Fruit fly (Drosophila melanogaster) whole organism, embryonic: Measurements from ENCODE around the gene SamDC.

Source experiments
- Bdp1 ChIP-seq: fragments of 200-800 bp; sonication (Bioruptor generic); optimal IDR thresholded peaks from 3 replicates; lab custom pipeline; 2016; ENCODE audit warnings: missing biosample characterization, missing genetic modification characterization
- CG10274 ChIP-seq: fragments of 200-800 bp; sonication (Bioruptor generic); optimal IDR thresholded peaks from 3 replicates; lab custom pipeline; 2017; ENCODE audit warnings: missing biosample characterization, mild to moderate bottlenecking, missing genetic modification characterization
- CG11723 ChIP-seq: fragments of 200-800 bp; sonication (Bioruptor generic); optimal IDR thresholded peaks from 2 replicates; lab custom pipeline; 2017; ENCODE audit warnings: missing biosample characterization, mild to moderate bottlenecking, missing genetic modification characterization
- CG13894 ChIP-seq: fragments of 200-800 bp; sonication (Bioruptor generic); optimal IDR thresholded peaks from 3 replicates; lab custom pipeline; 2018; ENCODE audit warnings: missing biosample characterization, mild to moderate bottlenecking, missing genetic modification characterization, moderate library complexity
- CG15479 ChIP-seq: fragments of 200-800 bp; sonication (Bioruptor generic); optimal IDR thresholded peaks from 3 replicates; lab custom pipeline; 2019; ENCODE audit warnings: missing biosample characterization, mild to moderate bottlenecking, missing genetic modification characterization, moderate library complexity
- CG16863 ChIP-seq: fragments of 200-800 bp; sonication (Bioruptor generic); optimal IDR thresholded peaks from 3 replicates; lab custom pipeline; 2016; ENCODE audit warnings: missing biosample characterization, missing genetic modification characterization
- CG2202 ChIP-seq: fragments of 200-800 bp; sonication (Bioruptor generic); optimal IDR thresholded peaks from 2 replicates; lab custom pipeline; 2018; ENCODE audit warnings: missing biosample characterization, mild to moderate bottlenecking, missing genetic modification characterization
- CG30403 ChIP-seq: fragments of 200-800 bp; sonication (Bioruptor generic); optimal IDR thresholded peaks from 3 replicates; lab custom pipeline; 2016; ENCODE audit warnings: missing biosample characterization, missing genetic modification characterization
- CG3065 ChIP-seq: fragments of 200-800 bp; sonication (Bioruptor generic); optimal IDR thresholded peaks from 2 replicates; lab custom pipeline; 2016; ENCODE audit warnings: missing biosample characterization, missing genetic modification characterization
- CG31388 ChIP-seq: fragments of 200-800 bp; sonication (Bioruptor generic); optimal IDR thresholded peaks from 2 replicates; lab custom pipeline; 2016; ENCODE audit warnings: missing biosample characterization, missing genetic modification characterization
- CG31441 ChIP-seq: fragments of 200-800 bp; sonication (Bioruptor generic); IDR thresholded peaks from 2 replicates; pipeline ENCODE4 v1.3.6; 2022; ENCODE audit warnings: missing biosample characterization, missing genetic modification characterization
- CG3163 ChIP-seq: fragments of 200-800 bp; sonication (Bioruptor generic); optimal IDR thresholded peaks from 3 replicates; lab custom pipeline; 2016; ENCODE audit warnings: missing biosample characterization, missing genetic modification characterization
- CG34376 ChIP-seq: fragments of 200-800 bp; sonication (Bioruptor generic); optimal IDR thresholded peaks from 2 replicates; lab custom pipeline; 2018; ENCODE audit warnings: missing biosample characterization, mild to moderate bottlenecking, missing genetic modification characterization
- CG8290 ChIP-seq, 3 experiments: fragments of 200-800 bp; sonication (Bioruptor generic); optimal IDR thresholded peaks; 2 replicates each; lab custom pipeline; 2016 to 2019; ENCODE audit warnings: missing biosample characterization in 3 of 3, missing genetic modification characterization in 3 of 3, mild to moderate bottlenecking in 2 of 3, moderate library complexity in 1 of 3
- CG8944 ChIP-seq: fragments of 200-800 bp; sonication (Bioruptor generic); optimal IDR thresholded peaks from 3 replicates; lab custom pipeline; 2016; ENCODE audit warnings: missing biosample characterization, missing genetic modification characterization
- Dll ChIP-seq: fragments of 200-800 bp; sonication (Bioruptor generic); IDR thresholded peaks from 4 replicates; pipeline ENCODE4 v1.3.6; 2022; ENCODE audit warnings: missing biosample characterization, missing genetic modification characterization; ENCODE audit not compliant: partially characterized antibody
- Drgx ChIP-seq: fragments of 200-800 bp; sonication (Bioruptor generic); IDR thresholded peaks from 2 replicates; pipeline ENCODE4 v1.3.6; 2022; ENCODE audit warnings: missing biosample characterization, missing genetic modification characterization
- Eip74EF ChIP-seq, 2 experiments: fragments of 200-800 bp in 1 of 2; fragments of >200 bp in 1 of 2; sonication (Bioruptor generic) in 1 of 2; optimal IDR thresholded peaks; 2 replicates each; lab custom pipeline; 2017 to 2019; ENCODE audit warnings: missing biosample characterization in 2 of 2, missing genetic modification characterization in 2 of 2, mild to moderate bottlenecking in 1 of 2, moderate library complexity in 1 of 2
- HHEX ChIP-seq: fragments of 200-800 bp; sonication (Bioruptor generic); optimal IDR thresholded peaks from 3 replicates; lab custom pipeline; 2017; ENCODE audit warnings: missing biosample characterization, mild to moderate bottlenecking, missing genetic modification characterization, missing genetic modification reagents
- Hr78 ChIP-seq, 2 experiments: fragments of 200-800 bp in 1 of 2; fragments of >200 bp in 1 of 2; sonication (Bioruptor generic) in 1 of 2; optimal IDR thresholded peaks; 2 replicates each; lab custom pipeline; 2017 to 2019; ENCODE audit warnings: missing biosample characterization in 2 of 2, missing genetic modification characterization in 2 of 2, mild to moderate bottlenecking in 1 of 2, moderate library complexity in 1 of 2
- Lim3 ChIP-seq: fragments of 200-800 bp; sonication (Bioruptor generic); IDR thresholded peaks from 2 replicates; pipeline ENCODE4 v1.3.6; 2022; ENCODE audit warnings: missing biosample characterization, missing genetic modification characterization
- Med ChIP-seq: fragments of 200-800 bp; sonication (Bioruptor generic); peaks from one replicate; lab custom pipeline; 2016; ENCODE audit warnings: missing biosample characterization, missing genetic modification characterization, mild to moderate bottlenecking, inconsistent platforms, moderate library complexity
- NFAT ChIP-seq: fragments of 200-800 bp; sonication (Bioruptor generic); IDR thresholded peaks from 2 replicates; pipeline ENCODE4 v1.3.6; 2022; ENCODE audit warnings: missing biosample characterization, missing genetic modification characterization
- az2 ChIP-seq: fragments of 200-800 bp; sonication (Bioruptor generic); optimal IDR thresholded peaks from 3 replicates; lab custom pipeline; 2016; ENCODE audit warnings: missing biosample characterization, missing genetic modification characterization
- cato ChIP-seq: fragments of 200-800 bp; sonication (Bioruptor generic); optimal IDR thresholded peaks from 2 replicates; lab custom pipeline; 2016; ENCODE audit warnings: missing biosample characterization, missing genetic modification characterization, borderline replicate concordance
- chinmo ChIP-seq: fragments of 200-800 bp; sonication (Bioruptor generic); IDR thresholded peaks from 4 replicates; pipeline ENCODE4 v1.3.6; 2022; ENCODE audit warnings: missing biosample characterization, missing genetic modification characterization; ENCODE audit not compliant: partially characterized antibody
- eve ChIP-seq, 2 experiments: fragments of >200 bp; optimal IDR thresholded peaks; 2 replicates each; lab custom pipeline; 2017; ENCODE audit warnings: missing biosample characterization in 2 of 2, missing genetic modification characterization in 2 of 2
- exex ChIP-seq: fragments of 200-800 bp; sonication (Bioruptor generic); optimal IDR thresholded peaks from 4 replicates; lab custom pipeline; 2018; ENCODE audit warnings: missing biosample characterization, mild to moderate bottlenecking, missing genetic modification characterization, moderate library complexity
- grn ChIP-seq: fragments of 200-800 bp; sonication (Bioruptor generic); optimal IDR thresholded peaks from 3 replicates; lab custom pipeline; 2017; ENCODE audit warnings: missing biosample characterization, missing genetic modification characterization
- gsb ChIP-seq: fragments of 200-800 bp; sonication (Bioruptor generic); IDR thresholded peaks from 2 replicates; pipeline ENCODE4 v1.3.6; 2022; ENCODE audit warnings: missing biosample characterization, missing genetic modification characterization
- ham ChIP-seq: fragments of 200-800 bp; sonication (Bioruptor generic); IDR thresholded peaks from 2 replicates; pipeline ENCODE4 v1.3.6; 2022; ENCODE audit warnings: missing biosample characterization, missing genetic modification characterization
- lbe ChIP-seq: fragments of 200-800 bp; sonication (Bioruptor generic); optimal IDR thresholded peaks from 2 replicates; lab custom pipeline; 2016; ENCODE audit warnings: missing biosample characterization, mild to moderate bottlenecking, missing genetic modification characterization
- sug ChIP-seq: fragments of 200-800 bp; optimal IDR thresholded peaks from 2 replicates; lab custom pipeline; 2019; ENCODE audit warnings: missing biosample characterization, mild to moderate bottlenecking, missing genetic modification characterization, moderate library complexity
- tin ChIP-seq: fragments of 200-800 bp; sonication (Bioruptor generic); optimal IDR thresholded peaks from 3 replicates; lab custom pipeline; 2016; ENCODE audit warnings: missing biosample characterization, missing genetic modification characterization
- tio ChIP-seq: fragments of 200-800 bp; sonication (Bioruptor generic); optimal IDR thresholded peaks from 2 replicates; lab custom pipeline; 2017; ENCODE audit warnings: missing biosample characterization, missing genetic modification characterization, inconsistent platforms
- tll ChIP-seq, 2 experiments: fragments of 200-800 bp in 1 of 2; fragments of >200 bp in 1 of 2; sonication (Bioruptor generic) in 1 of 2; optimal IDR thresholded peaks; 2 replicates each; lab custom pipeline; 2017 to 2019; ENCODE audit warnings: missing biosample characterization in 2 of 2, missing genetic modification characterization in 2 of 2, mild to moderate bottlenecking in 1 of 2, moderate library complexity in 1 of 2
- unc-4 ChIP-seq: fragments of 200-800 bp; sonication (Bioruptor generic); IDR thresholded peaks from 2 replicates; pipeline ENCODE4 v1.3.6; 2022; ENCODE audit warnings: missing biosample characterization, missing genetic modification characterization; ENCODE audit not compliant: partially characterized antibody
- wdn ChIP-seq: fragments of 200-800 bp; sonication (Bioruptor generic); IDR thresholded peaks from 2 replicates; pipeline ENCODE4 v1.3.6; 2022; ENCODE audit warnings: missing biosample characterization, missing genetic modification characterization

SamDC gene

DNA sequence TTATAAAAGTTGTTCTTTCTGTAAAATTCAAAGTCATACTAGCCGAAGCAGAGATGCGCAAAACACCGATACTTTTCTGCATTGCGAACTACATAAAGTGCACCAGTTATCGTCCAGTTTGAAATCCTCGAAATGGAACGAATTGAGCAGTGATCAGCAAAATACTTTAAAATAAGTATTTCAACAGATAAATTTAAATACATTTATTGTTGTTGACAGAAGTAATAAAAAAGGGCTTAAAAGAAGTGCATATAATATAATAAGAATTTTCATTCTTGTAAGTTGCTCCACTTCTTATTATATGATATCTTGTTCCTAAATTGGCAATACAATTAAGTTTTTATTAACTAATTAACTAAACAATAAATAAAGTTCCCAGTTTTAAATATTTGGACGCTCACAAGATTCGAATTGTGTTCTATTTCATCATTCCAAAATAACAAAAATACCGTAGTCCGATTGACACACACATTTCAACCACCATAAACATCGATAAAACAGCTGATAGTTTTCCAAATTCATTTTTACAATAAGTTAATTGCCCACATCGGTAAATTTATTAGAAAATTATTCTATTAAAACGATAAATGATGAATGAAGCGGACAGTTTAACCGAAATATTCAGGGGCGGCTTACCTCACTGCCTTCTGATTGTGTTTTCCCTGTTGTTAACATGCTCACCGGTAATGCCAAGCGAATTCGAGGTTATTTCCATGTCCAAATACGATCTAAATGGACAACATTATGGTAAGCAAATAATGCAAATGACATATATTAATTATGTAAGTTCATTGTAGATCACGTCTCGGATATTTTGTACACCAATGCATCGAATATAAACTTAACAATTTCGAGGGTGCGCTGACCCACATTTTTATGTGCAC, 24.7 kb upstream of the SamDC start, which contains the start of the genes Usp14 and CG4972 (continued):
- 0 out of 2 replicates have a peak, but pooled peaks have one; percentile 19 for TF ChIP-seq unc-4 (GFP tag; lab: Robert Waterston, UW)
- TF ChIP-seq az2 (GFP tag; lab: Kevin White, UChicago) = no peak
- TF ChIP-seq tio = peak; percentile 11
- no peak for TF ChIP-seq Lim3 (GFP tag; lab: Robert Waterston, UW)
- no peak for TF ChIP-seq tin (GFP tag; lab: Kevin White, UChicago)
- TF ChIP-seq Bdp1 = no peak
- TF ChIP-seq CG13894 = no peak
- TF ChIP-seq Dll (GFP tag; lab: Robert Waterston, UW) = peak; percentile 52; the same call in 1 of the 4 replicates
- TF ChIP-seq CG31441 (GFP tag; lab: Robert Waterston, UW) = no peak
- no peak for TF ChIP-seq NFAT
- peak in 1 of 2 experiments; percentile 3 for TF ChIP-seq tll (GFP tag; optimal IDR thresholded peaks at IDR 0.05; lab: Kevin White, UChicago)
- TF ChIP-seq Drgx (GFP tag; lab: Robert Waterston, UW) = no peak
- TF ChIP-seq cato (GFP tag; lab: Kevin White, UChicago) = no peak

DNA sequence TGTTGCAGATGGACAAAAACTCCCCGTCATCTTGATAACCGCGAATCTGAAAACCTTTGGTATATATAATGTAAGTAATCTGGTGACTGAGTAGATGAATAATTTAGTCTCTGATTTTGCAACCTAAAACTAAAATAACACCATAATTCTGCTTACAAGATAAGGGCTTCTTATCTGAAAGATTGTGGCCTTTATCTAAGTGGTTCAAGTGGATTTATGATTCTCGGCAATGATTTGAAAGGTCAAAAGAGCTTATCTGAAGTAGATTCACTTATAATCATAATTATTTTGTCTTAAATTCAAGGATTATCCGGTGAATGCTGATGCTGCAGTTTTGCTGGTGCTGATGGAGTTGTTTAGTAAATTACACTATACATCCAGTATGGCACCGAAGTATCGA, 23.4 kb upstream of the SamDC start:
- TF ChIP-seq Hr78 (GFP tag; optimal IDR thresholded peaks at IDR 0.05; lab: Kevin White, UChicago) (peak in 1 of 2 experiments; percentile 55), CG2202 (tag; lab: Kevin White, UChicago) (no peak), CG34376 (peak; percentile 82), CG15479 (GFP tag; lab: Kevin White, UChicago) (peak; percentile 66), CG30403 (GFP tag; lab: Kevin White, UChicago) (no peak), ham (GFP tag; lab: Robert Waterston, UW) (no peak), CG8290 (GFP tag; optimal IDR thresholded peaks at IDR 0.05; lab: Kevin White, UChicago) (no peak), CG8290 (tag; optimal IDR thresholded peaks at IDR 0.05; lab: Kevin White, UChicago) (no peak), CG10274 (GFP tag; lab: Kevin White, UChicago) (no peak), CG16863 (GFP tag; lab: Kevin White, UChicago) (no peak), wdn (GFP tag; lab: Robert Waterston, UW) (no peak), chinmo (GFP tag; lab: Robert Waterston, UW) (0 out of 4 replicates have a peak, but pooled peaks have one; percentile 21), CG8944 (GFP tag; lab: Kevin White, UChicago) (no peak), sug (tag; lab: Kevin White, UChicago) (peak; percentile 16), gsb (no peak), CG3163 (GFP tag; lab: Kevin White, UChicago) (no peak), CG31388 (GFP tag; lab: Kevin White, UChicago) (no peak), CG3065 (GFP tag; lab: Kevin White, UChicago) (no peak), eve (GFP tag; optimal IDR thresholded peaks at IDR 0.05; lab: Kevin White, UChicago) (peak in 1 of 2 experiments; percentile 46), Med (GFP tag; lab: Kevin White, UChicago) (peak; percentile 6), HHEX (GFP tag; lab: Kevin White, UChicago) (no peak), exex (tag; lab: Kevin White, UChicago) (peak; percentile 83), CG11723 (no peak), lbe (GFP tag; lab: Kevin White, UChicago) (no peak), Eip74EF (GFP tag; optimal IDR thresholded peaks at IDR 0.05; lab: Kevin White, UChicago) (peak in 1 of 2 experiments; percentile 7), grn (GFP tag; lab: Kevin White, UChicago) (peak; percentile 45)
